2 fruit fly cellular contexts compared by ENCODE assay signal in the genomic region with DNA sequence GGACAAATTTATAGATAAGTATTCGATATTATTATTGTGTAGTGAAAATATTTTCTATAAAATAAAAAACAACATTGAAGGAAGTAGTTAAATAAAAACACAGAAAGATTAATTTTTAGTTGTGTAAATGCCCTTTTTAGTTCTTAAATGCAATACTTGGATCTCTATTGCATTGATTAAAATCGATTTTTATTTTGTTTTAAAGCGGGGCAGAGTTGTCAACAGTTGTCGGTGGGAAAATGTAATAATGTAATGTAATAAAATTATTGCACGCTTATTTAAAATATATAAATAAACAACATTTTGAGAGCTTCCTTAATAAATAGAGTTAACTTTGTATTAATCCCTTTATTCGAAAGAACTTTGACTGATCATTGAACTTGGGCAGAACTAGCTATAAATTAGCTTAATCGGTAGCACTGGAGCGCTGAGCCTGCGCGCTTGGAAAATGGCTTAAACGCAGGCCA.
TF ChIP-seq lines count a peak whose summit lies in the region.

A gene (plus strand): TSS at position 411 of the 467 bp plus-strand sequence.

TF ChIP-seq in whole organism, embryonic, 481 proteins besides CTCF, POLR2A, EP300 and RAD21 (continued from another document and continues in another):
- peak; percentile 52; the same call in 1 of the 2 replicates for TF ChIP-seq Drgx (GFP tag; IDR thresholded peaks at IDR 0.05; lab: Robert Waterston, UW)
- TF ChIP-seq Hr78 (GFP tag; optimal IDR thresholded peaks at IDR 0.05; lab: Kevin White, UChicago), result no peak
- no peak for TF ChIP-seq tll (GFP tag; optimal IDR thresholded peaks at IDR 0.05; lab: Kevin White, UChicago)
- TF ChIP-seq CG12219 (GFP tag; optimal IDR thresholded peaks at IDR 0.05; lab: Kevin White, UChicago), result peak; percentile 5
- TF ChIP-seq B-H2 (GFP tag; optimal IDR thresholded peaks at IDR 0.05; lab: Kevin White, UChicago), result peak; percentile 4
- peak; percentile 36 for TF ChIP-seq scrt (GFP tag; optimal IDR thresholded peaks at IDR 0.05; lab: Kevin White, UChicago)
- TF ChIP-seq inv (GFP tag; IDR thresholded peaks at IDR 0.05; lab: Robert Waterston, UW; ENCODE audit: partially characterized antibody), result no peak
- peak; percentile 47 for TF ChIP-seq CG15601 (tag; optimal IDR thresholded peaks at IDR 0.05; lab: Kevin White, UChicago)
- TF ChIP-seq jigr1 (GFP tag; IDR thresholded peaks at IDR 0.05; lab: Robert Waterston, UW), result peak; percentile 55; the same call in 1 of the 3 replicates
- no peak for TF ChIP-seq CG6683 (GFP tag; optimal IDR thresholded peaks at IDR 0.05; lab: Kevin White, UChicago)
- peak; percentile 52 for TF ChIP-seq Hsf (GFP tag; optimal IDR thresholded peaks at IDR 0.05; lab: Kevin White, UChicago)
- no peak for TF ChIP-seq ro (GFP tag; IDR thresholded peaks at IDR 0.05; lab: Robert Waterston, UW)
- no peak for TF ChIP-seq br (optimal IDR thresholded peaks at IDR 0.05; lab: Kevin White, UChicago)
- no peak for TF ChIP-seq insv (GFP tag; optimal IDR thresholded peaks at IDR 0.05; lab: Kevin White, UChicago)
- no peak for TF ChIP-seq CG1603 (tag; optimal IDR thresholded peaks at IDR 0.05; lab: Kevin White, UChicago)
- peak; percentile 21; the same call in 1 of the 2 replicates for TF ChIP-seq chm (GFP tag; IDR thresholded peaks at IDR 0.05; lab: Robert Waterston, UW)
- no peak for TF ChIP-seq sc (optimal IDR thresholded peaks at IDR 0.05; lab: Kevin White, UChicago)
- TF ChIP-seq sc (GFP tag; optimal IDR thresholded peaks at IDR 0.05; lab: Kevin White, UChicago), result peak; percentile 37
- no peak for TF ChIP-seq Hr39 (optimal IDR thresholded peaks at IDR 0.05; lab: Kevin White, UChicago)
- TF ChIP-seq corto (GFP tag; optimal IDR thresholded peaks at IDR 0.05; lab: Kevin White, UChicago), result no peak
- TF ChIP-seq Ets65A (GFP tag; lab: Kevin White, UChicago), result peak; percentile 79
- TF ChIP-seq CG10959 (GFP tag; IDR thresholded peaks at IDR 0.05; lab: Robert Waterston, UW), result no peak
- TF ChIP-seq CG18011 (GFP tag; optimal IDR thresholded peaks at IDR 0.05; lab: Kevin White, UChicago), result peak; percentile 0
- TF ChIP-seq ranshi (GFP tag; IDR thresholded peaks at IDR 0.05; lab: Robert Waterston, UW), result peak; percentile 60; the same call in 1 of the 2 replicates
- no peak for TF ChIP-seq cas (GFP tag; IDR thresholded peaks at IDR 0.05; lab: Robert Waterston, UW)
- TF ChIP-seq CG9797 (GFP tag; optimal IDR thresholded peaks at IDR 0.05; lab: Kevin White, UChicago), result no peak
- TF ChIP-seq CG7372 (GFP tag; IDR thresholded peaks at IDR 0.05; lab: Robert Waterston, UW), result no peak
- TF ChIP-seq CG7987 (GFP tag; optimal IDR thresholded peaks at IDR 0.05; lab: Kevin White, UChicago), result no peak
- TF ChIP-seq Hr3 (GFP tag; optimal IDR thresholded peaks at IDR 0.05; lab: Kevin White, UChicago), result peak; percentile 60
- peak; percentile 28; the same call in 1 of the 2 replicates for TF ChIP-seq CG14667 (GFP tag; IDR thresholded peaks at IDR 0.05; lab: Robert Waterston, UW)
- TF ChIP-seq crp (GFP tag; optimal IDR thresholded peaks at IDR 0.05; lab: Kevin White, UChicago), result peak; percentile 12 to 84
- no peak for TF ChIP-seq sna (GFP tag; IDR thresholded peaks at IDR 0.05; lab: Robert Waterston, UW; ENCODE audit: partially characterized antibody)
- no peak for TF ChIP-seq zf30C (GFP tag; optimal IDR thresholded peaks at IDR 0.05; lab: Kevin White, UChicago)
- TF ChIP-seq fu2 (GFP tag; optimal IDR thresholded peaks at IDR 0.05; lab: Kevin White, UChicago), result no peak
- TF ChIP-seq CG7928 (GFP tag; optimal IDR thresholded peaks at IDR 0.05; lab: Kevin White, UChicago), result no peak
- TF ChIP-seq E2f1 (GFP tag; IDR thresholded peaks at IDR 0.05; lab: Robert Waterston, UW), result peak; percentile 56; the same call in 1 of the 2 replicates
- peak; percentile 72 for TF ChIP-seq az2 (GFP tag; optimal IDR thresholded peaks at IDR 0.05; lab: Kevin White, UChicago)
- no peak for TF ChIP-seq run (tag; optimal IDR thresholded peaks at IDR 0.05; lab: Kevin White, UChicago)
- peak; percentile 33 for TF ChIP-seq CG4424 (GFP tag; optimal IDR thresholded peaks at IDR 0.05; lab: Kevin White, UChicago)
- TF ChIP-seq CG17802 (tag; optimal IDR thresholded peaks at IDR 0.05; lab: Kevin White, UChicago), result no peak
- peak; percentile 82 for TF ChIP-seq phol (tag; optimal IDR thresholded peaks at IDR 0.05; lab: Kevin White, UChicago)
- TF ChIP-seq exex (tag; optimal IDR thresholded peaks at IDR 0.05; lab: Kevin White, UChicago), result no peak
- peak; percentile 70 for TF ChIP-seq CG17829 (tag; optimal IDR thresholded peaks at IDR 0.05; lab: Kevin White, UChicago)
- peak; percentile 72 for TF ChIP-seq esg (GFP tag; conservative IDR thresholded peaks at IDR 0.05; lab: Robert Waterston, UW)
- no peak for TF ChIP-seq usp (GFP tag; optimal IDR thresholded peaks at IDR 0.05; lab: Kevin White, UChicago)
- peak; percentile 70 for TF ChIP-seq Ptx1 (GFP tag; IDR thresholded peaks at IDR 0.05; lab: Robert Waterston, UW)
- TF ChIP-seq CG11504 (tag; optimal IDR thresholded peaks at IDR 0.05; lab: Kevin White, UChicago), result peak; percentile 74
- no peak for TF ChIP-seq CG8359 (GFP tag; optimal IDR thresholded peaks at IDR 0.05; lab: Kevin White, UChicago; ENCODE audit: borderline replicate concordance)
- no peak for TF ChIP-seq fd64A (GFP tag; optimal IDR thresholded peaks at IDR 0.05; lab: Kevin White, UChicago)
- no peak for TF ChIP-seq Gsc (GFP tag; IDR thresholded peaks at IDR 0.05; lab: Robert Waterston, UW)
- no peak for TF ChIP-seq cad (GFP tag; optimal IDR thresholded peaks at IDR 0.05; lab: Kevin White, UChicago)
- peak; percentile 51 for TF ChIP-seq CG10209 (GFP tag; optimal IDR thresholded peaks at IDR 0.05; lab: Kevin White, UChicago)
- no peak for TF ChIP-seq dm (GFP tag; optimal IDR thresholded peaks at IDR 0.05; lab: Kevin White, UChicago)
- TF ChIP-seq Meics (GFP tag; optimal IDR thresholded peaks at IDR 0.05; lab: Kevin White, UChicago), result peak; percentile 63
- TF ChIP-seq CHES-1-like (GFP tag; optimal IDR thresholded peaks at IDR 0.05; lab: Kevin White, UChicago), result no peak
- TF ChIP-seq dysf (GFP tag; IDR thresholded peaks at IDR 0.05; lab: Robert Waterston, UW), result peak; percentile 64; the same call in 2 of the 3 replicates
- no peak for TF ChIP-seq kah (GFP tag; optimal IDR thresholded peaks at IDR 0.05; lab: Kevin White, UChicago)
- TF ChIP-seq croc (GFP tag; conservative IDR thresholded peaks at IDR 0.05; lab: Robert Waterston, UW), result no peak
- TF ChIP-seq CG17612 (GFP tag; IDR thresholded peaks at IDR 0.05; lab: Robert Waterston, UW), result 0 out of 2 replicates have a peak, but pooled peaks have one; percentile 13
- TF ChIP-seq CG17385 (GFP tag; optimal IDR thresholded peaks at IDR 0.05; lab: Kevin White, UChicago), result peak; percentile 54
- peak; percentile 41 for TF ChIP-seq gsb-n (tag; optimal IDR thresholded peaks at IDR 0.05; lab: Kevin White, UChicago)
- TF ChIP-seq CG15073 (GFP tag; optimal IDR thresholded peaks at IDR 0.05; lab: Kevin White, UChicago), result no peak
- TF ChIP-seq CG9932 (GFP tag; IDR thresholded peaks at IDR 0.05; lab: Robert Waterston, UW), result peak; percentile 75

TF ChIP-seq in whole organism, prepupa, 60 proteins besides CTCF, POLR2A, EP300 and RAD21 (continued from another document):
- TF ChIP-seq CG8119 (GFP tag; IDR thresholded peaks at IDR 0.05; lab: Robert Waterston, UW), result no peak
- TF ChIP-seq Gug (GFP tag; IDR thresholded peaks at IDR 0.05; lab: Robert Waterston, UW), result peak; percentile 45; the same call in 1 of the 2 replicates
- no peak for TF ChIP-seq svp (GFP tag; lab: Kevin White, UChicago)
- TF ChIP-seq Ets96B (tag; optimal IDR thresholded peaks at IDR 0.05; lab: Kevin White, UChicago), result peak; percentile 56
- peak; percentile 57 for TF ChIP-seq CG34406 (GFP tag; optimal IDR thresholded peaks at IDR 0.05; lab: Kevin White, UChicago)
- TF ChIP-seq fd85E (GFP tag; optimal IDR thresholded peaks at IDR 0.05; lab: Kevin White, UChicago), result no peak
- TF ChIP-seq Hr39 (GFP tag; optimal IDR thresholded peaks at IDR 0.05; lab: Kevin White, UChicago), result peak; percentile 61
- no peak for TF ChIP-seq CG9139 (GFP tag; optimal IDR thresholded peaks at IDR 0.05; lab: Kevin White, UChicago)
- no peak for TF ChIP-seq fkh (GFP tag; optimal IDR thresholded peaks at IDR 0.05; lab: Kevin White, UChicago)
TF ChIP-seq in whole organism, prepupa: peak in this region for 33.
